Fruit fly (Drosophila melanogaster) whole organism, embryonic: ENCODE measurements around the gene Adck5.

Source experiments
- Aef1 ChIP-seq: fragments of 200-800 bp; sonication (Bioruptor generic); IDR thresholded peaks from 3 replicates; pipeline ENCODE4 v1.3.6; 2022; ENCODE audit warnings: missing biosample characterization, missing genetic modification characterization
- C15 ChIP-seq: fragments of 200-800 bp; sonication (Bioruptor generic); IDR thresholded peaks from 3 replicates; pipeline ENCODE4 v1.3.6; 2022; ENCODE audit warnings: missing biosample characterization, missing genetic modification characterization
- CG1024 ChIP-seq: fragments of 200-800 bp; sonication (Bioruptor generic); IDR thresholded peaks from 2 replicates; pipeline ENCODE4 v1.3.6; 2022; ENCODE audit warnings: missing biosample characterization, missing genetic modification characterization
- CG10321 ChIP-seq: fragments of 200-800 bp; sonication (Bioruptor generic); IDR thresholded peaks from 2 replicates; pipeline ENCODE4 v1.3.6; 2022; ENCODE audit warnings: missing biosample characterization, missing genetic modification characterization
- CG10366 ChIP-seq: fragments of 200-800 bp; sonication (Bioruptor generic); IDR thresholded peaks from 2 replicates; pipeline ENCODE4 v1.3.6; 2022; ENCODE audit warnings: missing biosample characterization, missing genetic modification characterization
- CG11085 ChIP-seq: fragments of 200-800 bp; sonication (Bioruptor generic); IDR thresholded peaks from 2 replicates; pipeline ENCODE4 v1.3.6; 2022; ENCODE audit warnings: missing biosample characterization, missing genetic modification characterization
- CG11093 ChIP-seq: fragments of 200-800 bp; sonication (Bioruptor generic); IDR thresholded peaks from 3 replicates; pipeline ENCODE4 v1.3.6; 2022; ENCODE audit warnings: missing biosample characterization, missing genetic modification characterization
- CG11247 ChIP-seq: fragments of 200-800 bp; sonication (Bioruptor generic); IDR thresholded peaks from 2 replicates; pipeline ENCODE4 v1.3.6; 2022; ENCODE audit warnings: missing biosample characterization, missing genetic modification characterization
- CG11560 ChIP-seq: fragments of 200-800 bp; sonication (Bioruptor generic); IDR thresholded peaks from 3 replicates; pipeline ENCODE4 v1.3.6; 2022; ENCODE audit warnings: missing biosample characterization, missing genetic modification characterization
- CG11695 ChIP-seq: fragments of 200-800 bp; sonication (Bioruptor generic); IDR thresholded peaks from 3 replicates; pipeline ENCODE4 v1.3.6; 2022; ENCODE audit warnings: missing biosample characterization, missing genetic modification characterization
- CG12299 ChIP-seq: fragments of 200-800 bp; sonication (Bioruptor generic); optimal IDR thresholded peaks from 2 replicates; lab custom pipeline; 2018; ENCODE audit warnings: missing biosample characterization, mild to moderate bottlenecking, missing genetic modification characterization
- CG12744 ChIP-seq: fragments of 200-800 bp; sonication (Bioruptor generic); optimal IDR thresholded peaks from 2 replicates; lab custom pipeline; 2016; ENCODE audit warnings: missing biosample characterization, missing genetic modification characterization
- CG12942 ChIP-seq: fragments of 200-800 bp; sonication (Bioruptor generic); optimal IDR thresholded peaks from 3 replicates; lab custom pipeline; 2016; ENCODE audit warnings: missing biosample characterization, missing genetic modification characterization
- CG15601 ChIP-seq: fragments of 200-800 bp; sonication (Bioruptor generic); optimal IDR thresholded peaks from 3 replicates; lab custom pipeline; 2019; ENCODE audit warnings: missing biosample characterization, mild to moderate bottlenecking, missing genetic modification characterization, moderate library complexity
- CG17359 ChIP-seq: fragments of 200-800 bp; sonication (Bioruptor generic); optimal IDR thresholded peaks from 3 replicates; lab custom pipeline; 2018; ENCODE audit warnings: missing biosample characterization, mild to moderate bottlenecking, missing genetic modification characterization, moderate library complexity
- CG42726 ChIP-seq: fragments of 200-800 bp; sonication (Bioruptor generic); IDR thresholded peaks from 2 replicates; pipeline ENCODE4 v1.3.6; 2022; ENCODE audit warnings: missing biosample characterization, missing genetic modification characterization; ENCODE audit not compliant: partially characterized antibody
- CG6272 ChIP-seq: fragments of 200-800 bp; sonication (Bioruptor generic); IDR thresholded peaks from 2 replicates; pipeline ENCODE4 v1.3.6; 2022; ENCODE audit warnings: missing biosample characterization, missing genetic modification characterization
- CG6791 ChIP-seq: fragments of 200-800 bp; sonication (Bioruptor generic); IDR thresholded peaks from 3 replicates; pipeline ENCODE4 v1.3.6; 2022; ENCODE audit warnings: missing biosample characterization, missing genetic modification characterization; ENCODE audit not compliant: partially characterized antibody
- CG7271 ChIP-seq: fragments of 200-800 bp; sonication (Bioruptor generic); optimal IDR thresholded peaks from 2 replicates; lab custom pipeline; 2018; ENCODE audit warnings: missing biosample characterization, mild to moderate bottlenecking, missing genetic modification characterization, moderate library complexity
- CG7928 ChIP-seq: fragments of 200-800 bp; sonication (Bioruptor generic); optimal IDR thresholded peaks from 2 replicates; lab custom pipeline; 2017; ENCODE audit warnings: missing biosample characterization, mild to moderate bottlenecking, missing genetic modification characterization
- CG8359 ChIP-seq: fragments of 200-800 bp; sonication (Bioruptor generic); optimal IDR thresholded peaks from 2 replicates; lab custom pipeline; 2017; ENCODE audit warnings: missing biosample characterization, mild to moderate bottlenecking, missing genetic modification characterization, borderline replicate concordance
- CG8388 ChIP-seq: fragments of 200-800 bp; sonication (Bioruptor generic); optimal IDR thresholded peaks from 2 replicates; lab custom pipeline; 2019; ENCODE audit warnings: missing biosample characterization, mild to moderate bottlenecking, missing genetic modification characterization, moderate library complexity
- CG8924 ChIP-seq: fragments of 200-800 bp; optimal IDR thresholded peaks from 3 replicates; lab custom pipeline; 2019; ENCODE audit warnings: missing biosample characterization, mild to moderate bottlenecking, missing genetic modification characterization, moderate library complexity
- Dad ChIP-seq: fragments of 200-800 bp; sonication (Bioruptor generic); optimal IDR thresholded peaks from 3 replicates; lab custom pipeline; 2016; ENCODE audit warnings: missing biosample characterization, missing genetic modification characterization
- HmgZ ChIP-seq: fragments of 200-800 bp; sonication (Bioruptor generic); optimal IDR thresholded peaks from 2 replicates; lab custom pipeline; 2018; ENCODE audit warnings: missing biosample characterization, mild to moderate bottlenecking, missing genetic modification characterization
- Hsf ChIP-seq: fragments of 200-800 bp; sonication (Bioruptor generic); optimal IDR thresholded peaks from 3 replicates; lab custom pipeline; 2016; ENCODE audit warnings: missing biosample characterization, missing genetic modification characterization
- Lpt ChIP-seq: fragments of >200 bp; optimal IDR thresholded peaks from 2 replicates; lab custom pipeline; 2018; ENCODE audit warnings: missing biosample characterization, missing genetic modification characterization
- Neu2 ChIP-seq: fragments of 200-800 bp; sonication (Bioruptor generic); optimal IDR thresholded peaks from 3 replicates; lab custom pipeline; 2016; ENCODE audit warnings: missing biosample characterization, missing genetic modification characterization, borderline replicate concordance
- NfI ChIP-seq: fragments of 200-800 bp; sonication (Bioruptor generic); optimal IDR thresholded peaks from 3 replicates; lab custom pipeline; 2018; ENCODE audit warnings: missing biosample characterization, mild to moderate bottlenecking, missing genetic modification characterization, moderate library complexity
- Pdp1 ChIP-seq, 2 experiments: fragments of 200-800 bp; sonication (Bioruptor generic); optimal IDR thresholded peaks; 3 replicates each; lab custom pipeline; 2016; ENCODE audit warnings: missing biosample characterization in 2 of 2, missing genetic modification characterization in 2 of 2, mild to moderate bottlenecking in 1 of 2, moderate library complexity in 1 of 2
- Sry-δ ChIP-seq: fragments of 200-800 bp; sonication (Bioruptor generic); optimal IDR thresholded peaks from 2 replicates; lab custom pipeline; 2016; ENCODE audit warnings: missing biosample characterization, missing genetic modification characterization
- TFAM ChIP-seq: fragments of 200-800 bp; sonication (Bioruptor generic); optimal IDR thresholded peaks from 2 replicates; lab custom pipeline; 2017; ENCODE audit warnings: missing biosample characterization, missing genetic modification characterization, inconsistent platforms
- Trl ChIP-seq, 3 experiments: fragments of >200 bp in 2 of 3; fragments of 200-800 bp in 1 of 3; sonication (Bioruptor generic) in 1 of 3; optimal IDR thresholded peaks; 2 replicates in 1 of 3; 3 replicates in 2 of 3; lab custom pipeline; 2016 to 2017; ENCODE audit warnings: missing biosample characterization in 1 of 3, missing genetic modification characterization in 1 of 3
- amos ChIP-seq: fragments of 200-800 bp; sonication (Bioruptor generic); IDR thresholded peaks from 2 replicates; pipeline ENCODE4 v1.3.6; 2022; ENCODE audit warnings: missing biosample characterization, missing genetic modification characterization; ENCODE audit not compliant: partially characterized antibody
- da ChIP-seq: fragments of 200-800 bp; sonication (Bioruptor generic); optimal IDR thresholded peaks from 2 replicates; lab custom pipeline; 2016; ENCODE audit warnings: missing biosample characterization, missing genetic modification characterization
- dan ChIP-seq: fragments of 200-800 bp; sonication (Bioruptor generic); IDR thresholded peaks from 2 replicates; pipeline ENCODE4 v1.3.6; 2022; ENCODE audit warnings: missing biosample characterization, missing genetic modification characterization
- danr ChIP-seq: fragments of 200-800 bp; sonication (Bioruptor generic); IDR thresholded peaks from 2 replicates; pipeline ENCODE4 v1.3.6; 2022; ENCODE audit warnings: missing biosample characterization, missing genetic modification characterization
- fd96Cb ChIP-seq: fragments of 200-800 bp; sonication (Bioruptor generic); optimal IDR thresholded peaks from 2 replicates; lab custom pipeline; 2018; ENCODE audit warnings: missing biosample characterization, mild to moderate bottlenecking, missing genetic modification characterization, moderate library complexity
- gcm ChIP-seq: fragments of 200-800 bp; sonication (Bioruptor generic); optimal IDR thresholded peaks from 2 replicates; lab custom pipeline; 2019; ENCODE audit warnings: missing biosample characterization, mild to moderate bottlenecking, missing genetic modification characterization, moderate library complexity
- lbe ChIP-seq: fragments of 200-800 bp; sonication (Bioruptor generic); optimal IDR thresholded peaks from 2 replicates; lab custom pipeline; 2016; ENCODE audit warnings: missing biosample characterization, mild to moderate bottlenecking, missing genetic modification characterization
- lilli ChIP-seq: fragments of 200-800 bp; sonication (Bioruptor generic); optimal IDR thresholded peaks from 3 replicates; lab custom pipeline; 2016; ENCODE audit warnings: missing biosample characterization, missing genetic modification characterization
- luna ChIP-seq: fragments of 200-800 bp; sonication (Bioruptor generic); optimal IDR thresholded peaks from 2 replicates; lab custom pipeline; 2016; ENCODE audit warnings: missing biosample characterization, missing genetic modification characterization
- nmo ChIP-seq: fragments of 200-800 bp; sonication (Bioruptor generic); optimal IDR thresholded peaks from 2 replicates; lab custom pipeline; 2018; ENCODE audit warnings: missing biosample characterization, mild to moderate bottlenecking, missing genetic modification characterization, moderate library complexity
- prd ChIP-seq, 3 experiments: fragments of >200 bp in 2 of 3; fragments of 200-800 bp in 1 of 3; sonication (Bioruptor generic) in 1 of 3; optimal IDR thresholded peaks in 2 of 3; IDR thresholded peaks in 1 of 3; 2 replicates in 2 of 3; 3 replicates in 1 of 3; pipeline versions ENCODE4 v1.3.6 to Lab custom; 2017 to 2022; ENCODE audit warnings: missing biosample characterization in 1 of 3, missing genetic modification characterization in 1 of 3
- slp2 ChIP-seq: fragments of 200-800 bp; sonication (Bioruptor generic); optimal IDR thresholded peaks from 2 replicates; lab custom pipeline; 2016; ENCODE audit warnings: missing biosample characterization, missing genetic modification characterization
- so ChIP-seq: fragments of 200-800 bp; sonication (Bioruptor generic); IDR thresholded peaks from 3 replicates; pipeline ENCODE4 v1.3.6; 2022; ENCODE audit warnings: missing biosample characterization, missing genetic modification characterization
- tll ChIP-seq, 2 experiments: fragments of 200-800 bp in 1 of 2; fragments of >200 bp in 1 of 2; sonication (Bioruptor generic) in 1 of 2; optimal IDR thresholded peaks; 2 replicates each; lab custom pipeline; 2017 to 2019; ENCODE audit warnings: missing biosample characterization in 2 of 2, missing genetic modification characterization in 2 of 2, mild to moderate bottlenecking in 1 of 2, moderate library complexity in 1 of 2
- trh ChIP-seq: fragments of 200-800 bp; sonication (Bioruptor generic); optimal IDR thresholded peaks from 2 replicates; lab custom pipeline; 2016; ENCODE audit warnings: missing biosample characterization, missing genetic modification characterization

Adck5 gene

dm6 chr3L:11205608-11206336 lies 36.2 kb downstream of the Adck5 start, which contains the start of gene Plod (continued):
- TF ChIP-seq CG11247 (GFP tag; lab: Robert Waterston, UW): no peak
- peak; percentile 40 for TF ChIP-seq CG8924 (tag; lab: Kevin White, UChicago)
- TF ChIP-seq Hsf (GFP tag; lab: Kevin White, UChicago): peak; percentile 42
- TF ChIP-seq gcm (GFP tag; lab: Kevin White, UChicago): peak; percentile 13
- no peak; the same call in 1 of the 2 replicates for TF ChIP-seq CG6272
- no peak for TF ChIP-seq Dad (GFP tag; lab: Kevin White, UChicago)
- TF ChIP-seq CG42726 (GFP tag; lab: Robert Waterston, UW): peak; percentile 56
- TF ChIP-seq Trl (optimal IDR thresholded peaks at IDR 0.05; lab: Kevin White, UChicago): peak in 1 of 2 experiments; percentile 16
- TF ChIP-seq Trl (GFP tag; optimal IDR thresholded peaks at IDR 0.05; lab: Kevin White, UChicago): no peak
- peak; percentile 7; the same call in 1 of the 2 replicates for TF ChIP-seq CG11085 (GFP tag; lab: Robert Waterston, UW)
- peak; percentile 53 for TF ChIP-seq CG1024
- TF ChIP-seq dan (GFP tag; lab: Robert Waterston, UW): no peak
- 0 out of 3 replicates have a peak, but pooled peaks have one; percentile 17 for TF ChIP-seq Aef1 (GFP tag; lab: Robert Waterston, UW)
- TF ChIP-seq TFAM: no peak
- TF ChIP-seq prd (optimal IDR thresholded peaks at IDR 0.05; lab: Kevin White, UChicago): no peak
- peak; percentile 55 for TF ChIP-seq prd (GFP tag; IDR thresholded peaks at IDR 0.05; lab: Robert Waterston, UW)
- peak; percentile 14 for TF ChIP-seq Sry-δ (GFP tag; lab: Kevin White, UChicago)
- no peak for TF ChIP-seq so (GFP tag; lab: Robert Waterston, UW)
- TF ChIP-seq CG11560 (tag; lab: Robert Waterston, UW): no peak
- TF ChIP-seq luna (GFP tag; lab: Kevin White, UChicago): no peak
- TF ChIP-seq Pdp1 (GFP tag; optimal IDR thresholded peaks at IDR 0.05; lab: Kevin White, UChicago): peak in 1 of 2 experiments; percentile 61
- TF ChIP-seq CG11093 (GFP tag; lab: Robert Waterston, UW): no peak
- TF ChIP-seq CG17359: peak; percentile 53
- TF ChIP-seq CG8388 (GFP tag; lab: Kevin White, UChicago): peak; percentile 24
- TF ChIP-seq Neu2 (GFP tag; lab: Kevin White, UChicago): no peak
- peak; percentile 57 for TF ChIP-seq CG10366 (GFP tag; lab: Robert Waterston, UW)
- peak; percentile 34 for TF ChIP-seq NfI (GFP tag; lab: Kevin White, UChicago)
- TF ChIP-seq CG12299 (tag; lab: Kevin White, UChicago): peak; percentile 57
- peak; percentile 57 for TF ChIP-seq CG7271 (tag; lab: Kevin White, UChicago)
- no peak for TF ChIP-seq danr (GFP tag; lab: Robert Waterston, UW)
- TF ChIP-seq lbe (GFP tag; lab: Kevin White, UChicago): no peak
- TF ChIP-seq CG11695 (GFP tag; lab: Robert Waterston, UW): no peak
- TF ChIP-seq CG8359 (GFP tag; lab: Kevin White, UChicago): no peak
- 0 out of 3 replicates have a peak, but pooled peaks have one; percentile 45 for TF ChIP-seq CG6791 (GFP tag; lab: Robert Waterston, UW)
- no peak for TF ChIP-seq tll (GFP tag; optimal IDR thresholded peaks at IDR 0.05; lab: Kevin White, UChicago)
- TF ChIP-seq amos (GFP tag; lab: Robert Waterston, UW): peak; percentile 48; the same call in 1 of the 2 replicates
- TF ChIP-seq Lpt (GFP tag; lab: Kevin White, UChicago): no peak
- TF ChIP-seq CG10321 (GFP tag; lab: Robert Waterston, UW): no peak
- peak; percentile 75 for TF ChIP-seq nmo (GFP tag; lab: Kevin White, UChicago)
- TF ChIP-seq CG12744: no peak
- TF ChIP-seq HmgZ (tag; lab: Kevin White, UChicago): peak; percentile 65
- TF ChIP-seq CG12942 (GFP tag; lab: Kevin White, UChicago): peak; percentile 40
- no peak for TF ChIP-seq da (GFP tag; lab: Kevin White, UChicago)
- TF ChIP-seq trh: no peak
- TF ChIP-seq lilli: peak; percentile 55
- no peak for TF ChIP-seq C15 (GFP tag; lab: Robert Waterston, UW)
- TF ChIP-seq CG15601 (tag; lab: Kevin White, UChicago): peak; percentile 51
- no peak for TF ChIP-seq slp2 (GFP tag; lab: Kevin White, UChicago)
- peak; percentile 17 for TF ChIP-seq fd96Cb (tag; lab: Kevin White, UChicago)
- TF ChIP-seq CG7928 (GFP tag; lab: Kevin White, UChicago): peak; percentile 9
